Worm (Caenorhabditis elegans): ENCODE results near the gene M57.2.

The M57.2 gene

DNA sequence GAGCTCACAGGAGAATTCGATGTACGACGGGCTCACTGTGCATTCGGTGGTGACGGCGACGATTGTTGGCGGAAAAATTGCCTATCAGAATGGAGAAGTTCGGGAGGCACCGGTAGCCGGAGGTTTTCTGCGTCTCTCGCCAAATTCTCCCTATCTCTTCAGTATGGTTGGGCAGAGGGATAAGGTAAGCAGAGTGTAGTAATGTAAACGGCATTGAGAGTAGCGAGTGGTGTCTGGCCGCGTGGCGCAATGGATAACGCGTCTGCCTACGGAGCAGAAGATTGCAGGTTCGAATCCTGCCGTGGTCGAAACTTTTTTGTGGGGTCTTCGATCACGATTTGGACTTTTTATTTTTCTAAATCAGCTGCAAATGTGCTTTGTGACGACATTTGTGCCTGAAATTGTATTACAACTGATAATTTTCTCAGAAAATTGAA is 2.6 kb upstream of the M57.2 start (continued):
- TF ChIP-seq nhr-232 (tag; optimal IDR thresholded peaks at IDR 0.05) (peak; percentile 76), hlh-30 (tag; optimal IDR thresholded peaks at IDR 0.05; ENCODE audit: insufficient read depth) (no peak), elt-2 (tag; optimal IDR thresholded peaks at IDR 0.05) (peak; percentile 64), lin-11 (tag; optimal IDR thresholded peaks at IDR 0.05) (peak; percentile 60), dve-1 (tag; optimal IDR thresholded peaks at IDR 0.05) (peak; percentile 49), ets-4 (tag; optimal IDR thresholded peaks at IDR 0.05) (no peak), fax-1 (tag; optimal IDR thresholded peaks at IDR 0.05) (peak; percentile 60), pax-1 (tag; optimal IDR thresholded peaks at IDR 0.05) (no peak), elt-4 (tag; optimal IDR thresholded peaks at IDR 0.05) (no peak), K09A11.1 (tag; optimal IDR thresholded peaks at IDR 0.05; ENCODE audit: insufficient read depth) (peak; percentile 22), unc-3 (GFP tag; conservative IDR thresholded peaks at IDR 0.05) (peak; percentile 50; the same call in 1 of the 2 replicates), unc-3 (tag; optimal IDR thresholded peaks at IDR 0.05) (peak; percentile 34), ceh-2 (tag; optimal IDR thresholded peaks at IDR 0.05) (peak; percentile 54), T23F11.4 (GFP tag; optimal IDR thresholded peaks at IDR 0.05) (peak; percentile 62), C38D4.7 (GFP tag; optimal IDR thresholded peaks at IDR 0.05) (peak; percentile 72), ceh-14 (tag; optimal IDR thresholded peaks at IDR 0.05) (peak; percentile 74)

DNA sequence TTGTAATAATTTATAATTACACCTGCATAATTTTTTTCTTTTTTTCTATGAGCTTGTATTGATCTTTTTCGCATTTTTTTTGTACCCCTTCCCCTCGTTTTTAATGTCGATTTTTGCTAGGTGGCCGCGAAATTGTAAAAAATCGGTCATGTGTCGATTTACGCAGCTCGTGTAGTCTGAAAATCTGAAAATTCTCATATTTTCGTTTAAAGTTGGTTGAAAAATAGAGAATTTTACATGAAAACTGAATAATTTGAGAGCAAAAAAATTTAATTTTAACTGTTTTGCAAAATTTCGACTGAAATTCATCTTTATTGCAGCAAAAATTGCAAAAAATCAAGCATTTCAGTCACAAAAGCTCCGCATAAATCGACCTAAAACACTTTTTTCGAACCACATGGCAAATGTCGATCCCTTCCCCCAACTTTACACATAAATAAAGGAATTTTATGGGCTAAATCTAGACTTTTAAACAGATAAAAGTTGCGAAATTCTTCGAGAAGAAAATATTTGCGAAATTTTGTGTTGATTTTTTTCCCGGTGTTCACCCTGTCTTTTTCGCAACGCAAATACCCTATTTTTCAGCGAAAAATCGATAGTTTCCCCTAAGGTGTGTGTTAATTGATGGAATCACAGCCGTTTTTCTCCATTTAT is 883 bp upstream of the M57.2 start:
- TF ChIP-seq ref-2 (tag; optimal IDR thresholded peaks at IDR 0.05), result no peak
- no peak for TF ChIP-seq hlh-8 (tag; optimal IDR thresholded peaks at IDR 0.05)
- TF ChIP-seq tbx-7 (tag; optimal IDR thresholded peaks at IDR 0.05), result no peak
- no peak for TF ChIP-seq pha-4 (tag; optimal IDR thresholded peaks at IDR 0.05)
- TF ChIP-seq unc-55 (GFP tag; optimal IDR thresholded peaks at IDR 0.05), result no peak
- no peak for TF ChIP-seq ceh-24 (tag; optimal IDR thresholded peaks at IDR 0.05)
- no peak for TF ChIP-seq rnt-1 (tag; optimal IDR thresholded peaks at IDR 0.05)
- no peak for TF ChIP-seq elt-4 (tag; optimal IDR thresholded peaks at IDR 0.05)
- no peak for TF ChIP-seq pag-3 (tag; optimal IDR thresholded peaks at IDR 0.05; ENCODE audit: borderline replicate concordance)
- no peak for TF ChIP-seq unc-86 (tag; optimal IDR thresholded peaks at IDR 0.05)
- no peak for TF ChIP-seq T23F11.4 (GFP tag; optimal IDR thresholded peaks at IDR 0.05)
- no peak for TF ChIP-seq unc-42 (tag; optimal IDR thresholded peaks at IDR 0.05)
- no peak for TF ChIP-seq ets-4 (tag; optimal IDR thresholded peaks at IDR 0.05)
- no peak for TF ChIP-seq ceh-31 (tag; optimal IDR thresholded peaks at IDR 0.05)
- TF ChIP-seq npax-4 (tag; optimal IDR thresholded peaks at IDR 0.05), result no peak
- TF ChIP-seq K02D7.2 (tag; optimal IDR thresholded peaks at IDR 0.05), result no peak
- TF ChIP-seq pat-9 (tag; optimal IDR thresholded peaks at IDR 0.05), result no peak
- no peak for TF ChIP-seq hlh-6 (tag; optimal IDR thresholded peaks at IDR 0.05)

DNA sequence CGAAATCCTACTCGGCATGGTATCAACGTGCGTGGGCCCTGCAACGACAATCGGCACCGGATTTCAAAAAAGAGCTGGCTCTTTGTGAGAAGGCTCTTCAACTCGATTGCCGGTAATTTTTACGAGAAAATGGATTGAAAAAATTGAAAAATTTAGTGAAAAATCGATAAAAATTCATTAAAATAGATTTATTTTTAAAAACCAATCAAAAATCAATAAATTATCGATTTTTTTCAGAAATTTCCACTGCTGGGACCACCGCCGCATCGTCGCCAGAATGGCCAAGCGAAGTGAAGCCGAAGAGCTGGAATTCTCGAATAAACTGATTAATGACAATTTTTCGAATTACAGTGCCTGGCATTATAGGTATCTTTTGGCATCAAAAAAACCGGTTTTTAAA is 724 bp downstream of the M57.2 start:
- no peak for TF ChIP-seq fkh-10 (GFP tag; optimal IDR thresholded peaks at IDR 0.05)
- peak; percentile 6 for TF ChIP-seq ceh-48 (tag; optimal IDR thresholded peaks at IDR 0.05)
- no peak for TF ChIP-seq unc-42 (tag; optimal IDR thresholded peaks at IDR 0.05)
- TF ChIP-seq che-1 (tag; optimal IDR thresholded peaks at IDR 0.05), result no peak
- no peak for TF ChIP-seq ahr-1 (tag; optimal IDR thresholded peaks at IDR 0.05)
- TF ChIP-seq K09A11.1 (tag; optimal IDR thresholded peaks at IDR 0.05; ENCODE audit: insufficient read depth), result no peak
- no peak for TF ChIP-seq ceh-45 (GFP tag; IDR thresholded peaks at IDR 0.05)

DNA sequence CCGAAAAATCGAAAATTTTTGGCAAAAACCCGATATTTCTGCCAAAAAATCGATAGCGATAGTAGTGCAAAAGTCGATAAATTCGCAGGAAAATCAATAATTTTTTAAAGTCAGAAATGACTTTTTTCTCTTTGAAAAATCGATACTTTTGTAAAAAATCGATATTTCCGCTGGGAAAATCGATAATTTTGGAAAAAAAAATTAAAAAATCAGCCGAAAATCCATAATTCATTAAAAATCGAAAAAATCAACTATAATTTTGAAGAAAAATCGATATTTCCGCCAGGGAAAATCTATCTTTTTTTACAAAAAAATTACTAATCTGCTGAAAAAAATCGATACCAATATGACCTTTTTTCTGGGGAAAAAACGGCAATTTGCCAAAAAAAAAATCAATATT is 4.4 kb downstream of the M57.2 start:
- TF ChIP-seq odd-2 (tag; optimal IDR thresholded peaks at IDR 0.05), result no peak
- TF ChIP-seq ceh-48 (tag; optimal IDR thresholded peaks at IDR 0.05), result peak; percentile 62

Data from whole organism, late embryonic.